Fruit fly (Drosophila melanogaster): ENCODE measurements around the gene CG6686.

The CG6686 gene

dm6 chr2L:11968581-11969272, 19.1 kb downstream of the CG6686 start (continued):
- peak in 1 of 2 experiments; percentile 73 for TF ChIP-seq salr (GFP tag; optimal IDR thresholded peaks at IDR 0.05)
- TF ChIP-seq CG8632 (GFP tag; optimal IDR thresholded peaks at IDR 0.05) = peak; percentile 31
- TF ChIP-seq dac (GFP tag; optimal IDR thresholded peaks at IDR 0.05) = peak; percentile 29
- TF ChIP-seq net (GFP tag; optimal IDR thresholded peaks at IDR 0.05) = peak; percentile 2
- peak; percentile 47 for TF ChIP-seq CG34406 (GFP tag; optimal IDR thresholded peaks at IDR 0.05)
- TF ChIP-seq topi (GFP tag; optimal IDR thresholded peaks at IDR 0.05) = peak; percentile 70
- TF ChIP-seq CG6808 (GFP tag; optimal IDR thresholded peaks at IDR 0.05) = peak; percentile 60
- TF ChIP-seq Hr39 (GFP tag; optimal IDR thresholded peaks at IDR 0.05) = peak; percentile 59
- peak; percentile 87 for TF ChIP-seq svp (GFP tag)

DNA sequence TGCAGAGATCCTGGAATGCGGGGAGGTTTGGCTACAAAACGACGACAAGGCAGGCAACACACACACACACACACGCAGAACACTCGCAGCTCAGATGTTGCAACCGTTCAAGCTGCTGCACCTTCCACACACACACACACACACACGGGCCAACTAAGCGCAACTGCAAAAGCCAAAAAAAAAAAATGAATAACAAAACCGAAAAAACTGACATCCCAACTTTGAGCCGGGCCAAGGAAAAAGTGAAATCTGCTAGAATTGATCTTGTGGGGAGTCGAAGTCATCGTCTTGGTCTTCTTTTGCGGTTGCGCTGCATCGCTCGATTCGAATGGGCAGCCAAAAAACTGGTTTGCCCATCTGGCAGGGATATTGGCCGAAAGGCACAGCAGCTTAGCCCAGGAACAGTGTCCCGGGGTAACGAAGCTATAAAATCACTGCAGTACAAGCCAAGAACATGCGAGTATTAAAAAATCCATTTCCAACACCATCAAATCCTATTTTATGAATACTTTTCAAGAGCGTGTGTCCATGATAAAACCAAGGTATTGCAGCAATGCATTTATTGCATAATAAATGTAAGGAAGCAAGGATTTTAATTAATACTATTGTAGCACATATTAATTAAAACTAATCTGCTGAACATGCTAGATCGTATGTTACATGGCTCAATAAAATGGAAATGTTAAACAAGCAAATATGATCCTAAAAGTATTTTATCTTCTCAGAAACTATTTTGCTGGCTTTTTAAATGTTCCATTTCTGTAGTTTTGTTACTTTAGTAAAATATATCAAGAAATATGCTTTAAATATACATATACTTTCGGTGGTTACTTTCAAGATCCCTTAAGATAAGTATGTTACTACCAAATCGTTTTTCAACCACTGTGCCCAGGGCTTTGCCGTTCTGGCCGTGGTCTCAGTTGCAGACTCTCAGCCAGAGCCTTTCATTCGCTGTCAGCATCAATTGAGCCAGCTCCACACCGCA, 21.9 kb downstream of the CG6686 start:
- peak; percentile 39 for TF ChIP-seq CG8632 (GFP tag; optimal IDR thresholded peaks at IDR 0.05)
- peak; percentile 42 for TF ChIP-seq Sox14 (GFP tag; optimal IDR thresholded peaks at IDR 0.05)
- TF ChIP-seq Sox102F (GFP tag; optimal IDR thresholded peaks at IDR 0.05) = peak; percentile 27
- TF ChIP-seq CG16779 (tag; optimal IDR thresholded peaks at IDR 0.05) = no peak
- TF ChIP-seq CG11294 (GFP tag; IDR thresholded peaks at IDR 0.05) = no peak
- no peak for TF ChIP-seq dsx (GFP tag; optimal IDR thresholded peaks at IDR 0.05; ENCODE audit: poor library complexity, severe bottlenecking)
- peak; percentile 1 to 50 for TF ChIP-seq ss (GFP tag; optimal IDR thresholded peaks at IDR 0.05)
- peak; percentile 77 for TF ChIP-seq esn (GFP tag; optimal IDR thresholded peaks at IDR 0.05)
- TF ChIP-seq Smox (GFP tag; optimal IDR thresholded peaks at IDR 0.05) = peak; percentile 48
- peak; percentile 84 for TF ChIP-seq Blimp-1 (GFP tag; optimal IDR thresholded peaks at IDR 0.05)
- no peak for TF ChIP-seq cyc (GFP tag; optimal IDR thresholded peaks at IDR 0.05)
- no peak for TF ChIP-seq Eip93F (GFP tag; optimal IDR thresholded peaks at IDR 0.05)
- TF ChIP-seq CG6854 (GFP tag; optimal IDR thresholded peaks at IDR 0.05) = peak; percentile 9
- TF ChIP-seq CG10631 (GFP tag; optimal IDR thresholded peaks at IDR 0.05) = peak; percentile 74
- TF ChIP-seq CG3032 (tag; optimal IDR thresholded peaks at IDR 0.05) = peak; percentile 13
- no peak for TF ChIP-seq Gug (GFP tag; IDR thresholded peaks at IDR 0.05)
- TF ChIP-seq Hr4 (GFP tag; optimal IDR thresholded peaks at IDR 0.05) = peak; percentile 21
- TF ChIP-seq fd85E (GFP tag; optimal IDR thresholded peaks at IDR 0.05) = no peak
- no peak for TF ChIP-seq CG7368 (GFP tag; optimal IDR thresholded peaks at IDR 0.05)
- TF ChIP-seq Lpt (GFP tag; optimal IDR thresholded peaks at IDR 0.05) = peak; percentile 24
- no peak for TF ChIP-seq Sox15 (GFP tag; optimal IDR thresholded peaks at IDR 0.05)
- peak; percentile 48 for TF ChIP-seq CG32006 (GFP tag; optimal IDR thresholded peaks at IDR 0.05)
- TF ChIP-seq CG3919 (GFP tag; optimal IDR thresholded peaks at IDR 0.05) = peak; percentile 7
- no peak for TF ChIP-seq spab (GFP tag; optimal IDR thresholded peaks at IDR 0.05)
- TF ChIP-seq salr (GFP tag; optimal IDR thresholded peaks at IDR 0.05) = peak in 1 of 2 experiments; percentile 5
- TF ChIP-seq CG10669 (GFP tag; optimal IDR thresholded peaks at IDR 0.05) = no peak
- peak; percentile 37 for TF ChIP-seq Ets21C (GFP tag; optimal IDR thresholded peaks at IDR 0.05)
- no peak for TF ChIP-seq CG4318 (GFP tag; optimal IDR thresholded peaks at IDR 0.05)
- no peak for TF ChIP-seq Ets96B (tag; optimal IDR thresholded peaks at IDR 0.05)
- no peak for TF ChIP-seq net (GFP tag; optimal IDR thresholded peaks at IDR 0.05)
- peak; percentile 31 for TF ChIP-seq CG31627 (GFP tag; optimal IDR thresholded peaks at IDR 0.05)
- peak; percentile 14 for TF ChIP-seq CG6276 (GFP tag; optimal IDR thresholded peaks at IDR 0.05)
- TF ChIP-seq vri (GFP tag; optimal IDR thresholded peaks at IDR 0.05) = no peak
- no peak for TF ChIP-seq CG11902 (GFP tag; optimal IDR thresholded peaks at IDR 0.05)
- peak; percentile 65 for TF ChIP-seq topi (GFP tag; optimal IDR thresholded peaks at IDR 0.05)
- peak; percentile 55 for TF ChIP-seq acj6 (GFP tag; optimal IDR thresholded peaks at IDR 0.05)
- peak; percentile 40 for TF ChIP-seq achi (GFP tag; optimal IDR thresholded peaks at IDR 0.05)
- TF ChIP-seq fkh (GFP tag; optimal IDR thresholded peaks at IDR 0.05) = no peak
- TF ChIP-seq CG6792 (GFP tag; optimal IDR thresholded peaks at IDR 0.05) = peak; percentile 20
- TF ChIP-seq eg (GFP tag; IDR thresholded peaks at IDR 0.05) = no peak
- TF ChIP-seq Hr38 (GFP tag; optimal IDR thresholded peaks at IDR 0.05) = no peak

Measured in whole organism, prepupa.